Worm (Caenorhabditis elegans): ENCODE measurements around the gene xbx-9.

ce11 chrV:12695968-12696367 is 38.0 kb upstream of the xbx-9 start, which contains the start of gene K10C8.4:
- TF ChIP-seq dao-5 (tag; optimal IDR thresholded peaks at IDR 0.05): no peak
- TF ChIP-seq him-1 (tag; optimal IDR thresholded peaks at IDR 0.05): no peak

Data from whole organism, L4/young adult.